Worm (Caenorhabditis elegans): ENCODE results near the gene C56G2.22.

The C56G2.22 gene

ce11 chrIII:6379129-6379528, 32.9 kb downstream of the C56G2.22 start, which contains the start of gene C16A3.6:
C16A3.6 (plus strand) TSS chrIII:6379212.
- peak; percentile 25 for TF ChIP-seq hlh-30 (tag; optimal IDR thresholded peaks at IDR 0.05; ENCODE audit: insufficient read depth)
- no peak for TF ChIP-seq ceh-22 (tag; optimal IDR thresholded peaks at IDR 0.05)
- TF ChIP-seq sdc-2 (tag; optimal IDR thresholded peaks at IDR 0.05): no peak

- TF ChIP-seq ceh-24 (tag; optimal IDR thresholded peaks at IDR 0.05) (no peak), sox-2 (GFP tag; IDR thresholded peaks at IDR 0.05) (no peak), unc-86 (tag; optimal IDR thresholded peaks at IDR 0.05) (no peak), K09A11.1 (tag; optimal IDR thresholded peaks at IDR 0.05; ENCODE audit: insufficient read depth) (no peak), T23F11.4 (GFP tag; optimal IDR thresholded peaks at IDR 0.05) (no peak), ref-2 (tag; optimal IDR thresholded peaks at IDR 0.05) (no peak), C38D4.7 (GFP tag; optimal IDR thresholded peaks at IDR 0.05) (no peak), ceh-45 (GFP tag; IDR thresholded peaks at IDR 0.05) (no peak), ceh-6 (GFP tag; optimal IDR thresholded peaks at IDR 0.05) (no peak)
Measured at ce11 chrIII:6380472-6380871, 34.2 kb downstream of the C56G2.22 start, which contains the start of gene C16A3.5. C16A3.5 (plus strand) TSS chrIII:6380772.

- TF ChIP-seq F13H6.1 (tag; optimal IDR thresholded peaks at IDR 0.05): no peak
- no peak for TF ChIP-seq C08G9.2 (tag; optimal IDR thresholded peaks at IDR 0.05)
- no peak for TF ChIP-seq hlh-30 (tag; optimal IDR thresholded peaks at IDR 0.05; ENCODE audit: insufficient read depth)
Measured at ce11 chrIII:6381584-6382391, 35.5 kb downstream of the C56G2.22 start, which contains the start of gene znf-622. znf-622 (plus strand) TSS chrIII:6381634.

ce11 chrIII:6382987-6383602, 36.8 kb downstream of the C56G2.22 start, which contains the start of gene let-716:
let-716 (plus strand) TSS chrIII:6383552.
- peak; percentile 2 for TF ChIP-seq unc-42 (tag; optimal IDR thresholded peaks at IDR 0.05)
- TF ChIP-seq hlh-8 (tag; optimal IDR thresholded peaks at IDR 0.05): no peak
- peak; percentile 69 for TF ChIP-seq nfya-1 (tag; optimal IDR thresholded peaks at IDR 0.05)

ce11 chrIII:6389533-6389932, 43.3 kb downstream of the C56G2.22 start, which contains the start of gene C16A3.2:
C16A3.2 (plus strand) TSS chrIII:6389833.
- TF ChIP-seq T23F11.4 (GFP tag; optimal IDR thresholded peaks at IDR 0.05): no peak
- no peak for TF ChIP-seq K02D7.2 (tag; optimal IDR thresholded peaks at IDR 0.05)
- TF ChIP-seq F13H6.1 (tag; optimal IDR thresholded peaks at IDR 0.05): no peak
- TF ChIP-seq ceh-34 (tag; optimal IDR thresholded peaks at IDR 0.05): no peak
- TF ChIP-seq unc-86 (tag; optimal IDR thresholded peaks at IDR 0.05): no peak
- TF ChIP-seq nfya-1 (tag; optimal IDR thresholded peaks at IDR 0.05): no peak
- TF ChIP-seq eyg-1 (tag; optimal IDR thresholded peaks at IDR 0.05): no peak
- no peak for TF ChIP-seq madf-2 (tag; optimal IDR thresholded peaks at IDR 0.05)
- no peak for TF ChIP-seq ceh-48 (tag; optimal IDR thresholded peaks at IDR 0.05)
- TF ChIP-seq syd-9 (tag; optimal IDR thresholded peaks at IDR 0.05): no peak
- no peak for TF ChIP-seq pros-1 (tag; optimal IDR thresholded peaks at IDR 0.05)
- TF ChIP-seq ahr-1 (tag; optimal IDR thresholded peaks at IDR 0.05): no peak
- TF ChIP-seq rnt-1 (tag; optimal IDR thresholded peaks at IDR 0.05): no peak
- no peak for TF ChIP-seq K09A11.1 (tag; optimal IDR thresholded peaks at IDR 0.05; ENCODE audit: insufficient read depth)

- TF ChIP-seq dve-1 (tag; optimal IDR thresholded peaks at IDR 0.05): no peak
- no peak for TF ChIP-seq nhr-232 (tag; optimal IDR thresholded peaks at IDR 0.05)
- no peak for TF ChIP-seq unc-55 (GFP tag; optimal IDR thresholded peaks at IDR 0.05)
- no peak for TF ChIP-seq dmd-4 (tag; optimal IDR thresholded peaks at IDR 0.05; ENCODE audit: borderline replicate concordance)
- TF ChIP-seq unc-86 (tag; optimal IDR thresholded peaks at IDR 0.05): no peak
- no peak for TF ChIP-seq ceh-22 (tag; optimal IDR thresholded peaks at IDR 0.05)
- no peak for TF ChIP-seq hlh-15 (tag; optimal IDR thresholded peaks at IDR 0.05)
- TF ChIP-seq ceh-6 (GFP tag; optimal IDR thresholded peaks at IDR 0.05): no peak
- no peak for TF ChIP-seq elt-2 (tag; optimal IDR thresholded peaks at IDR 0.05)
- no peak for TF ChIP-seq ceh-34 (tag; optimal IDR thresholded peaks at IDR 0.05)
- TF ChIP-seq fax-1 (tag; optimal IDR thresholded peaks at IDR 0.05): no peak
- no peak for TF ChIP-seq ttx-3 (tag; optimal IDR thresholded peaks at IDR 0.05)
- TF ChIP-seq hlh-13 (GFP tag; optimal IDR thresholded peaks at IDR 0.05): no peak
- TF ChIP-seq sdc-2 (tag; optimal IDR thresholded peaks at IDR 0.05): no peak
- no peak for TF ChIP-seq pha-4 (tag; optimal IDR thresholded peaks at IDR 0.05)
Measured at ce11 chrIII:6390644-6391043, 44.4 kb downstream of the C56G2.22 start, which contains the start of gene smrc-1. smrc-1 (plus strand) TSS chrIII:6390944.

All from whole organism, late embryonic.